Fruit fly (Drosophila melanogaster): ENCODE results near the gene Mgat2.

Gene Mgat2

DNA sequence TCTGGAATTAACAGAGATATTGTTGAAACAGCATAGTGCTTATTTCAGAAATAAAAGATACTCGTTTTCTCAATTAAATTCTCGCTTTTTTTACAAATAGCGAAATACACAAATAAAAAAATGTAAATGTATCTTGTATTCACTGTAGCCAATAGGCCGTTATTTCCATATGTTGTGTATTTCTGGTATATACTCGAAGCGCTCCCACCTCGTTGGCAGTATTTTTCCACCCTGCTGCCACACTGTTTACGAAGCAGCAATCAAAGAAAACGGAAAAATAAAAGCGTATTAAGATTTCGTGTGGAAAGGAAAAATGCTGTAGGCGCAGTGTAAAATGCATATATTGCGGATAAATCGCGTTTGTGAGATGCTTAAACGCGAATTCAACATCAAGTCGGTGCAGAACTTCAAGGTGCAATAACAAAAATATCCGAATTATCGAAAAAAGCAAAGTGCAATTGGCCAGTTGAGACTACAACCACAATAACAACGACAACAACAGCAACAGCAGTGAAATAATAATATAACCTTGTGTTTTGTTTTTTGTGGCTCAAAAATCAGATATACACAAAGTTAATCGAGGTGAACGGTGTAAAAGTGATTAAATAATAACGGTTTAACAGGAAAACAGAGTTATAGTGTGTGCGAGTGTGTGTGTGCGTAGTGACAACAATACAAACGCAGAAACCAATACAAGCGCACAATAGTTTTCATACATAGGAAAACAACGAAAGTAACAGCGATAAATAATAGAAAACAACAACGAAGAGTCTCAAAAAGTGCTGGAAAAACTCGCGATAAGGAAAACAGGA, 36.2 kb upstream of the Mgat2 start, which contains the start of gene sima (continued):
- no peak for TF ChIP-seq prd (optimal IDR thresholded peaks at IDR 0.05)
- peak; percentile 53; the same call in 1 of the 3 replicates for TF ChIP-seq prd (GFP tag; IDR thresholded peaks at IDR 0.05)
- TF ChIP-seq Side (GFP tag; optimal IDR thresholded peaks at IDR 0.05) = no peak
- TF ChIP-seq bcd (GFP tag; optimal IDR thresholded peaks at IDR 0.05) = peak; percentile 16
- peak; percentile 11 for TF ChIP-seq Jarid2 (GFP tag; optimal IDR thresholded peaks at IDR 0.05)
- TF ChIP-seq caup (GFP tag; optimal IDR thresholded peaks at IDR 0.05; ENCODE audit: severe bottlenecking) = peak; percentile 51
- TF ChIP-seq CG8478 (optimal IDR thresholded peaks at IDR 0.05) = no peak
- TF ChIP-seq Ets65A (GFP tag) = peak; percentile 86
- TF ChIP-seq Vsx1 (GFP tag; optimal IDR thresholded peaks at IDR 0.05) = peak; percentile 47
- peak; percentile 38 for TF ChIP-seq CG17829 (tag; optimal IDR thresholded peaks at IDR 0.05)
- no peak for TF ChIP-seq D (optimal IDR thresholded peaks at IDR 0.05)
- no peak for TF ChIP-seq D (GFP tag; optimal IDR thresholded peaks at IDR 0.05)
- no peak for TF ChIP-seq CG8765 (GFP tag; IDR thresholded peaks at IDR 0.05)
- peak; percentile 75 for TF ChIP-seq D19A (tag; optimal IDR thresholded peaks at IDR 0.05)
- no peak for TF ChIP-seq CTCF (GFP tag; optimal IDR thresholded peaks at IDR 0.05)
- TF ChIP-seq Ets97D (GFP tag; optimal IDR thresholded peaks at IDR 0.05) = peak; percentile 69
- no peak for TF ChIP-seq CG3065 (GFP tag; optimal IDR thresholded peaks at IDR 0.05)
- TF ChIP-seq Nf-YB (GFP tag; optimal IDR thresholded peaks at IDR 0.05) = peak; percentile 18
- TF ChIP-seq Ada2b (GFP tag; IDR thresholded peaks at IDR 0.05) = peak; percentile 59
- TF ChIP-seq CG1529 (GFP tag; optimal IDR thresholded peaks at IDR 0.05) = no peak
- TF ChIP-seq dysf (GFP tag; IDR thresholded peaks at IDR 0.05) = no peak
- no peak for TF ChIP-seq ATbp (GFP tag; optimal IDR thresholded peaks at IDR 0.05)
- TF ChIP-seq CG18476 (GFP tag; optimal IDR thresholded peaks at IDR 0.05) = no peak
- TF ChIP-seq ttk (GFP tag; IDR thresholded peaks at IDR 0.05) = peak; percentile 30
- TF ChIP-seq HmgZ (tag; optimal IDR thresholded peaks at IDR 0.05) = peak; percentile 61
- no peak for TF ChIP-seq lov (optimal IDR thresholded peaks at IDR 0.05)
- TF ChIP-seq lov (GFP tag; IDR thresholded peaks at IDR 0.05) = no peak
- TF ChIP-seq otp (GFP tag; IDR thresholded peaks at IDR 0.05) = no peak
- TF ChIP-seq CG10431 (GFP tag; optimal IDR thresholded peaks at IDR 0.05) = no peak
- TF ChIP-seq fru (optimal IDR thresholded peaks at IDR 0.05) = no peak
- TF ChIP-seq CG31441 (GFP tag; IDR thresholded peaks at IDR 0.05) = no peak
- TF ChIP-seq toy (GFP tag; IDR thresholded peaks at IDR 0.05) = no peak
- peak; percentile 22 for TF ChIP-seq CG1792 (GFP tag; optimal IDR thresholded peaks at IDR 0.05)
- no peak for TF ChIP-seq repo (GFP tag; optimal IDR thresholded peaks at IDR 0.05)
- no peak for TF ChIP-seq CG6683 (GFP tag; optimal IDR thresholded peaks at IDR 0.05)
- 0 out of 3 replicates have a peak, but pooled peaks have one; percentile 32 for TF ChIP-seq zfh1 (GFP tag; IDR thresholded peaks at IDR 0.05)
- peak; percentile 80 for TF ChIP-seq row (GFP tag; IDR thresholded peaks at IDR 0.05)
- TF ChIP-seq dm (GFP tag; optimal IDR thresholded peaks at IDR 0.05) = peak; percentile 32
- TF ChIP-seq ind (GFP tag; optimal IDR thresholded peaks at IDR 0.05) = peak; percentile 17
- no peak for TF ChIP-seq gro (GFP tag; optimal IDR thresholded peaks at IDR 0.05)
- no peak for TF ChIP-seq CG3726 (GFP tag; IDR thresholded peaks at IDR 0.05)
- TF ChIP-seq bab2 (GFP tag; optimal IDR thresholded peaks at IDR 0.05) = peak; percentile 15
- no peak for TF ChIP-seq danr (GFP tag; IDR thresholded peaks at IDR 0.05)
- TF ChIP-seq seq (GFP tag; IDR thresholded peaks at IDR 0.05) = no peak
- TF ChIP-seq cg (GFP tag; optimal IDR thresholded peaks at IDR 0.05) = peak; percentile 88
- TF ChIP-seq CG7928 (GFP tag; optimal IDR thresholded peaks at IDR 0.05) = no peak
- no peak; the same call in 2 of the 3 replicates for TF ChIP-seq knrl (GFP tag; IDR thresholded peaks at IDR 0.05; ENCODE audit: partially characterized antibody)
- TF ChIP-seq Neu2 (GFP tag; optimal IDR thresholded peaks at IDR 0.05; ENCODE audit: borderline replicate concordance) = no peak
- peak; percentile 28; the same call in 1 of the 2 replicates for TF ChIP-seq E2f2 (GFP tag; IDR thresholded peaks at IDR 0.05)
- TF ChIP-seq eyg (GFP tag; optimal IDR thresholded peaks at IDR 0.05) = peak; percentile 35
- peak; percentile 30 for TF ChIP-seq Camta (GFP tag; optimal IDR thresholded peaks at IDR 0.05)
- peak; percentile 49 for TF ChIP-seq Sin3A (optimal IDR thresholded peaks at IDR 0.05)
- TF ChIP-seq gsb-n (tag; optimal IDR thresholded peaks at IDR 0.05) = peak; percentile 35

Data from whole organism, embryonic.